Worm (Caenorhabditis elegans): ENCODE results near the gene ttx-1.

DNA sequence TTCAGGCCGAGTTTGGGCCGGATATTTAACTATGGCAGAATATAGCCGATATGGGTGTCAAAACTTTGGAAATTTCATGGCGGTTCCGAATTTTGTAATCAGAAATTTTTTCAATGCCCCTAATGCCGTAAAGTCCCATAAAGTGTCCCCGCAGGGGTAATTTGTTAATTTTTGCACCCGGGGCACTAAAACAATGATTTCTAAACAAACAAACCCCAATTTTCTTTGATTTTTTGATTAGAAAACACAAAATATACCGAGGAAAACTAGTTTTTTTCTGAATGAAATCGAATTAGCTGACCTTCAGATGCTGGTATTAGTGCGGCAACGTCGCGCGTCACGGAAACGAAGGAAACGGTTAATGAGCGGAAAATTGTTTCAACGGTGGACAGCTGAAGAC lies 29.1 kb downstream of the ttx-1 start:
- TF ChIP-seq aly-2 (tag; optimal IDR thresholded peaks at IDR 0.05) (no peak), elt-2 (tag; optimal IDR thresholded peaks at IDR 0.05) (no peak), fos-1 (tag; optimal IDR thresholded peaks at IDR 0.05) (no peak), sea-2 (GFP tag; optimal IDR thresholded peaks at IDR 0.05) (no peak)

All from whole organism, L3 larva.